In genomic region chrX:19522597-19522996, dm6 we compare ENCODE assay signal across 1 fruit fly cellular context.
TF ChIP-seq lines count a peak whose summit lies in the region.

No protein-coding gene starts in this region.

TF ChIP-seq in whole organism, embryonic, 481 proteins besides CTCF, POLR2A, EP300 and RAD21 (continued from another document):
- TF ChIP-seq Neu2 (GFP tag; optimal IDR thresholded peaks at IDR 0.05; lab: Kevin White, UChicago; ENCODE audit: borderline replicate concordance), result no peak
- 0 out of 2 replicates have a peak, but pooled peaks have one; percentile 55 for TF ChIP-seq chm (GFP tag; IDR thresholded peaks at IDR 0.05; lab: Robert Waterston, UW)
- TF ChIP-seq Dad (GFP tag; optimal IDR thresholded peaks at IDR 0.05; lab: Kevin White, UChicago), result no peak
- TF ChIP-seq Med (GFP tag; lab: Kevin White, UChicago), result peak; percentile 23
- TF ChIP-seq chinmo (GFP tag; IDR thresholded peaks at IDR 0.05; lab: Robert Waterston, UW; ENCODE audit: partially characterized antibody), result peak; percentile 67; the same call in 1 of the 4 replicates
- peak; percentile 97 for TF ChIP-seq cg (GFP tag; optimal IDR thresholded peaks at IDR 0.05; lab: Kevin White, UChicago)
- TF ChIP-seq D19A (tag; optimal IDR thresholded peaks at IDR 0.05; lab: Kevin White, UChicago), result no peak
- peak; percentile 48; the same call in 1 of the 3 replicates for TF ChIP-seq CG34422 (GFP tag; IDR thresholded peaks at IDR 0.05; lab: Robert Waterston, UW)
- TF ChIP-seq pzg (GFP tag; optimal IDR thresholded peaks at IDR 0.05; lab: Kevin White, UChicago), result peak; percentile 21
- TF ChIP-seq Dref (GFP tag; IDR thresholded peaks at IDR 0.05; lab: Robert Waterston, UW), result 0 out of 2 replicates have a peak, but pooled peaks have one; percentile 15
- no peak for TF ChIP-seq slbo (GFP tag; IDR thresholded peaks at IDR 0.05; lab: Robert Waterston, UW)
- no peak for TF ChIP-seq fd96Cb (tag; optimal IDR thresholded peaks at IDR 0.05; lab: Kevin White, UChicago)
- TF ChIP-seq CG32532 (GFP tag; IDR thresholded peaks at IDR 0.05; lab: Robert Waterston, UW), result peak; percentile 38
- no peak for TF ChIP-seq tin (GFP tag; optimal IDR thresholded peaks at IDR 0.05; lab: Kevin White, UChicago)
- TF ChIP-seq Bgb (GFP tag; IDR thresholded peaks at IDR 0.05; lab: Robert Waterston, UW; ENCODE audit: partially characterized antibody), result peak; percentile 12; the same call in 1 of the 2 replicates
- peak in 1 of 2 experiments; percentile 4 for TF ChIP-seq Pdp1 (GFP tag; optimal IDR thresholded peaks at IDR 0.05; lab: Kevin White, UChicago)
- TF ChIP-seq CG17328 (GFP tag; IDR thresholded peaks at IDR 0.05; lab: Robert Waterston, UW), result no peak
- no peak for TF ChIP-seq CG12104 (GFP tag; optimal IDR thresholded peaks at IDR 0.05; lab: Kevin White, UChicago)
- no peak for TF ChIP-seq twi (tag; optimal IDR thresholded peaks at IDR 0.05; lab: Kevin White, UChicago)
- no peak for TF ChIP-seq cwo (GFP tag; optimal IDR thresholded peaks at IDR 0.05; lab: Kevin White, UChicago)
- no peak for TF ChIP-seq mld (GFP tag; IDR thresholded peaks at IDR 0.05; lab: Robert Waterston, UW; ENCODE audit: partially characterized antibody)
- TF ChIP-seq sc (optimal IDR thresholded peaks at IDR 0.05; lab: Kevin White, UChicago), result no peak
- no peak for TF ChIP-seq sc (GFP tag; optimal IDR thresholded peaks at IDR 0.05; lab: Kevin White, UChicago)
